Fruit fly (Drosophila melanogaster): ENCODE data around the gene CG43075.

- TF ChIP-seq EcR (GFP tag; optimal IDR thresholded peaks at IDR 0.05) (no peak), psq (optimal IDR thresholded peaks at IDR 0.05) (no peak), Dll (optimal IDR thresholded peaks at IDR 0.05) (no peak), usp (GFP tag; optimal IDR thresholded peaks at IDR 0.05) (no peak)
These were observed 4.9 kb downstream of the CG43075 start for dm6 chrX:15216048-15216447.
